Fruit fly (Drosophila melanogaster): Measurements from ENCODE around the gene CG14669.

- TF ChIP-seq CG8478 (optimal IDR thresholded peaks at IDR 0.05) (no peak), CTCF (optimal IDR thresholded peaks at IDR 0.05) (no peak)
Observed at dm6 chr3R:5438750-5439149, 24.4 kb downstream of the CG14669 start.
